Fruit fly (Drosophila melanogaster) whole organism, pupa: Measurements from ENCODE around the gene Pex10.

Source experiments
- CG10348 ChIP-seq: fragments of 200-800 bp; sonication (Bioruptor generic); IDR thresholded peaks from 2 replicates; pipeline ENCODE4 v1.3.6; 2022; ENCODE audit warnings: missing biosample characterization, missing genetic modification characterization
- CG4496 ChIP-seq: fragments of 200-800 bp; sonication (Bioruptor generic); IDR thresholded peaks from 3 replicates; pipeline ENCODE4 v1.3.6; 2022; ENCODE audit warnings: missing biosample characterization, missing genetic modification characterization
- CG8159 ChIP-seq: fragments of 200-800 bp; sonication (Bioruptor generic); optimal IDR thresholded peaks from 3 replicates; lab custom pipeline; 2018; ENCODE audit warnings: missing biosample characterization, mild to moderate bottlenecking, missing genetic modification characterization, moderate library complexity
- Ets98B ChIP-seq: fragments of 200-800 bp; sonication (Bioruptor generic); IDR thresholded peaks from 2 replicates; pipeline ENCODE4 v1.3.6; 2022; ENCODE audit warnings: missing biosample characterization, missing genetic modification characterization

- peak; percentile 80 for TF ChIP-seq CG8159 (tag; lab: Kevin White, UChicago)
- peak; percentile 88 for TF ChIP-seq Ets98B
- peak; percentile 78 for TF ChIP-seq CG10348 (GFP tag; lab: Robert Waterston, UW)
- TF ChIP-seq CG4496 (GFP tag; lab: Robert Waterston, UW), result peak; percentile 91
Measured at dm6 chr3L:1558178-1558788, at the start of gene Pex10, which contains the start of gene CG12099.
